Fruit fly (Drosophila melanogaster) whole organism, embryonic: ENCODE measurements around the gene Trm7-34.
A peak's percentile ranks its signal among the peaks of the same experiment; 100 is the strongest.

ENCODE experiments used
- CG10654 ChIP-seq: fragments of 200-800 bp; sonication (Bioruptor generic); optimal IDR thresholded peaks from 2 replicates; lab custom pipeline; 2016; ENCODE audit warnings: missing biosample characterization, missing genetic modification characterization
- CG17829 ChIP-seq: fragments of 200-800 bp; optimal IDR thresholded peaks from 2 replicates; lab custom pipeline; 2019; ENCODE audit warnings: missing biosample characterization, mild to moderate bottlenecking, missing genetic modification characterization, moderate library complexity
- CG18764 ChIP-seq: fragments of 200-800 bp; sonication (Bioruptor generic); optimal IDR thresholded peaks from 3 replicates; lab custom pipeline; 2016; ENCODE audit warnings: missing biosample characterization, missing genetic modification characterization
- CG33557 ChIP-seq: fragments of 200-800 bp; sonication (Bioruptor generic); optimal IDR thresholded peaks from 2 replicates; lab custom pipeline; 2019; ENCODE audit warnings: missing biosample characterization, mild to moderate bottlenecking, missing genetic modification characterization, moderate library complexity
- CG9876 ChIP-seq: fragments of 200-800 bp; sonication (Bioruptor generic); optimal IDR thresholded peaks from 2 replicates; lab custom pipeline; 2016; ENCODE audit warnings: missing biosample characterization, missing genetic modification characterization
- D ChIP-seq, 2 experiments: fragments of 200-800 bp in 1 of 2; fragments of >200 bp in 1 of 2; sonication (Bioruptor generic) in 1 of 2; optimal IDR thresholded peaks; 2 replicates in 1 of 2; 3 replicates in 1 of 2; lab custom pipeline; 2017; ENCODE audit warnings: mild to moderate bottlenecking in 1 of 2, missing biosample characterization in 1 of 2, missing genetic modification characterization in 1 of 2, missing genetic modification reagents in 1 of 2
- Fer1 ChIP-seq: fragments of 200-800 bp; sonication (Bioruptor generic); optimal IDR thresholded peaks from 2 replicates; lab custom pipeline; 2017; ENCODE audit warnings: missing biosample characterization, mild to moderate bottlenecking, missing genetic modification characterization
- HLH4C ChIP-seq: fragments of 200-800 bp; sonication (Bioruptor generic); IDR thresholded peaks from 3 replicates; pipeline ENCODE4 v1.3.6; 2022; ENCODE audit warnings: missing biosample characterization, missing genetic modification characterization; ENCODE audit not compliant: partially characterized antibody
- Kr ChIP-seq: fragments of 200-800 bp; sonication (Bioruptor generic); optimal IDR thresholded peaks from 2 replicates; lab custom pipeline; 2017; ENCODE audit warnings: missing biosample characterization, mild to moderate bottlenecking, missing genetic modification characterization
- Stat92E ChIP-seq, 3 experiments: fragments of >200 bp in 2 of 3; fragments of 200-800 bp in 1 of 3; sonication (Bioruptor generic) in 1 of 3; optimal IDR thresholded peaks; 2 replicates each; lab custom pipeline; 2017 to 2019; ENCODE audit warnings: missing biosample characterization in 3 of 3, missing genetic modification characterization in 3 of 3, mild to moderate bottlenecking in 1 of 3, moderate library complexity in 1 of 3
- crp ChIP-seq, 2 experiments: fragments of 200-800 bp; sonication (Bioruptor generic); optimal IDR thresholded peaks; 2 replicates in 1 of 2; 3 replicates in 1 of 2; lab custom pipeline; 2017; ENCODE audit warnings: missing biosample characterization in 2 of 2, missing genetic modification characterization in 2 of 2, mild to moderate bottlenecking in 1 of 2, moderate library complexity in 1 of 2
- psq ChIP-seq: fragments of 200-800 bp; sonication (Bioruptor generic); optimal IDR thresholded peaks from 2 replicates; lab custom pipeline; 2017; ENCODE audit warnings: missing biosample characterization, missing genetic modification characterization
- slbo ChIP-seq: fragments of 200-800 bp; sonication (Bioruptor generic); IDR thresholded peaks from 2 replicates; pipeline ENCODE4 v1.3.6; 2022; ENCODE audit warnings: missing biosample characterization, missing genetic modification characterization
- zfh1 ChIP-seq: fragments of 200-800 bp; sonication (Bioruptor generic); IDR thresholded peaks from 3 replicates; pipeline ENCODE4 v1.3.6; 2022; ENCODE audit warnings: missing biosample characterization, missing genetic modification characterization

DNA sequence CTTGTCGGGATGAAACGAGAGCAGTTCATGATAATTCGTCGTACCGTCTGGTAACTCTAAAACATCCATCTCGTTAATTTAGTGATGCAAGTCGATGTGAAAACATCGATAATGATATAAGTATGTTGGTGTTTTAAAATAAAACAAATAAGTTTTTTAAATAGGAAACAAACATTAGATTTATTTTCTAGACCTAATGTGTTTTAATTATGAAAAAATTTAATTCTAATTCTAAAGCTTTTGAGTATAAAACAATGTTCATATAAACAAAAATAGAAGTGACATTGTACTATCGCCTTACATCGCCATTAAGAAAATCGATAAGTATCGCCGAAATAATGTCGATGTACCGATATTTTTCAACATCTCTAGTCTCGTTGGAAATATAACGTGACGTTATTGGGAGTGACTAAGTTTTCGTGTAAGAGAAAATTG, 22.6 kb downstream of the Trm7-34 start, which contains the start of gene Rab11:
- TF ChIP-seq Stat92E (GFP tag; optimal IDR thresholded peaks at IDR 0.05; lab: Kevin White, UChicago): no peak
- peak; percentile 78 for TF ChIP-seq slbo (GFP tag; lab: Robert Waterston, UW)
- peak; percentile 35 for TF ChIP-seq CG33557 (GFP tag; lab: Kevin White, UChicago)
- TF ChIP-seq CG10654: peak; percentile 9
- TF ChIP-seq psq (GFP tag; lab: Kevin White, UChicago): no peak
- TF ChIP-seq CG17829 (tag; lab: Kevin White, UChicago): peak; percentile 46
- peak; percentile 89 for TF ChIP-seq HLH4C (GFP tag; lab: Robert Waterston, UW)
- TF ChIP-seq CG9876 (GFP tag; lab: Kevin White, UChicago): no peak
- TF ChIP-seq Fer1 (GFP tag; lab: Kevin White, UChicago): peak; percentile 20
- TF ChIP-seq zfh1 (GFP tag; lab: Robert Waterston, UW): 0 out of 3 replicates have a peak, but pooled peaks have one; percentile 35
- TF ChIP-seq CG18764 (GFP tag; lab: Kevin White, UChicago): no peak
- TF ChIP-seq D (optimal IDR thresholded peaks at IDR 0.05; lab: Kevin White, UChicago): no peak
- no peak for TF ChIP-seq D (GFP tag; optimal IDR thresholded peaks at IDR 0.05; lab: Kevin White, UChicago)
- peak in 1 of 2 experiments; percentile 15 for TF ChIP-seq crp (GFP tag; optimal IDR thresholded peaks at IDR 0.05; lab: Kevin White, UChicago)
- no peak for TF ChIP-seq Kr (GFP tag; lab: Kevin White, UChicago)
